Worm (Caenorhabditis elegans) whole organism, young adult: ENCODE data around the gene F18E9.7.

Experiments used
- B0035.1 ChIP-seq: sonication (generic microtip); optimal IDR thresholded peaks from 2 replicates; lab custom pipeline; 2016; ENCODE audit warnings: missing genetic modification characterization, mild to moderate bottlenecking, missing compliant biosample characterization, missing genotype, missing genetic modification reagents
- F22D6.2 ChIP-seq: sonication (generic microtip); optimal IDR thresholded peaks from 2 replicates; lab custom pipeline; 2016; ENCODE audit warnings: mild to moderate bottlenecking, missing genetic modification characterization, missing compliant biosample characterization
- F52B5.7 ChIP-seq: sonication (generic microtip); optimal IDR thresholded peaks from 2 replicates; lab custom pipeline; 2016; ENCODE audit warnings: mild to moderate bottlenecking, missing genetic modification characterization, missing compliant biosample characterization
- F57C9.4 ChIP-seq: sonication (generic microtip); optimal IDR thresholded peaks from 2 replicates; lab custom pipeline; 2017; ENCODE audit warnings: mild to moderate bottlenecking, missing genetic modification characterization, missing compliant biosample characterization
- K11D2.4 ChIP-seq: fragments of 200-800 bp; sonication (Bioruptor generic); IDR thresholded peaks from 2 replicates; pipeline ENCODE4 v1.3.6; 2022; ENCODE audit warnings: missing genetic modification reagents, missing genetic modification characterization, missing compliant biosample characterization
- T07F8.4 ChIP-seq: sonication (generic microtip); optimal IDR thresholded peaks from 2 replicates; lab custom pipeline; 2016; ENCODE audit warnings: mild to moderate bottlenecking, missing genetic modification characterization, moderate library complexity, missing compliant biosample characterization
- T26A5.8 ChIP-seq: sonication (generic microtip); optimal IDR thresholded peaks from 2 replicates; lab custom pipeline; 2016; ENCODE audit warnings: missing genetic modification characterization, missing compliant biosample characterization
- Y53G8AR.9 ChIP-seq: fragments of 200-800 bp; sonication (Bioruptor generic); conservative IDR thresholded peaks from 2 replicates; pipeline ENCODE4 v1.3.6; 2022; ENCODE audit warnings: missing genetic modification reagents, missing genetic modification characterization, missing compliant biosample characterization
- Y56A3A.18 ChIP-seq: fragments of 200-800 bp; sonication (Bioruptor generic); IDR thresholded peaks from 2 replicates; pipeline ENCODE4 v1.3.6; 2022; ENCODE audit warnings: missing genetic modification reagents, missing genetic modification characterization, missing compliant biosample characterization
- Y67H2A.10 ChIP-seq: fragments of 200-800 bp; sonication (Bioruptor generic); conservative IDR thresholded peaks from 2 replicates; pipeline ENCODE4 v1.3.6; 2022; ENCODE audit warnings: missing genetic modification reagents, missing genetic modification characterization, missing compliant biosample characterization
- ZK185.1 ChIP-seq: sonication (generic microtip); optimal IDR thresholded peaks from 2 replicates; lab custom pipeline; 2016; ENCODE audit warnings: mild to moderate bottlenecking, missing genetic modification characterization, missing compliant biosample characterization; ENCODE audit not compliant: poor library complexity, severe bottlenecking
- akir-1 ChIP-seq: fragments of 200-800 bp; sonication (Bioruptor generic); optimal IDR thresholded peaks from 2 replicates; lab custom pipeline; 2018; ENCODE audit warnings: mild to moderate bottlenecking, missing genetic modification characterization, moderate library complexity, missing compliant biosample characterization
- ama-1 ChIP-seq, 3 experiments: fragments of 150-350 bp in 1 of 3; sonication (generic microtip) in 2 of 3; optimal IDR thresholded peaks; 2 replicates each; lab custom pipeline; 2014 to 2018; ENCODE audit warnings: missing biosample characterization in 2 of 3, missing genetic modification characterization in 2 of 3, missing genetic modification reagents in 2 of 3
- aptf-3 ChIP-seq: fragments of 200-800 bp; sonication (Bioruptor generic); IDR thresholded peaks from 2 replicates; pipeline ENCODE4 v1.3.6; 2022; ENCODE audit warnings: missing genetic modification characterization, missing compliant biosample characterization
- cebp-1 ChIP-seq, 2 experiments: fragments of 200-800 bp in 1 of 2; sonication (Bioruptor generic) in 1 of 2; sonication (generic microtip) in 1 of 2; IDR thresholded peaks in 1 of 2; optimal IDR thresholded peaks in 1 of 2; 2 replicates each; pipeline versions ENCODE4 v1.3.6 to Lab custom; 2017 to 2022; ENCODE audit warnings: missing compliant biosample characterization in 2 of 2, missing genetic modification characterization in 2 of 2, mild to moderate bottlenecking in 1 of 2, missing genetic modification reagents in 1 of 2, moderate library complexity in 1 of 2
- cebp-2 ChIP-seq: fragments of 200-800 bp; sonication (Bioruptor generic); IDR thresholded peaks from 2 replicates; pipeline ENCODE4 v1.3.6; 2022; ENCODE audit warnings: missing genetic modification characterization, missing compliant biosample characterization
- lin-54 ChIP-seq: fragments of 200-800 bp; sonication (Bioruptor generic); optimal IDR thresholded peaks from 2 replicates; lab custom pipeline; 2018; ENCODE audit warnings: mild to moderate bottlenecking, missing genetic modification characterization, missing compliant biosample characterization
- lir-1 ChIP-seq: fragments of 200-800 bp; sonication (Bioruptor generic); conservative IDR thresholded peaks from 2 replicates; pipeline ENCODE4 v1.3.6; 2022; ENCODE audit warnings: missing genetic modification reagents, missing genetic modification characterization, missing compliant biosample characterization
- lsl-1 ChIP-seq: fragments of 200-800 bp; sonication (Bioruptor generic); optimal IDR thresholded peaks from 2 replicates; lab custom pipeline; 2018; ENCODE audit warnings: mild to moderate bottlenecking, missing genetic modification characterization, moderate library complexity, missing compliant biosample characterization
- lsy-27 ChIP-seq: sonication (generic microtip); optimal IDR thresholded peaks from 2 replicates; lab custom pipeline; 2017; ENCODE audit warnings: missing genetic modification characterization, mild to moderate bottlenecking, missing compliant biosample characterization, antibody characterized with exemption, missing genotype, borderline replicate concordance; ENCODE audit not compliant: insufficient read depth
- madf-8 ChIP-seq: fragments of 200-800 bp; sonication (Bioruptor generic); conservative IDR thresholded peaks from 2 replicates; pipeline ENCODE4 v1.3.6; 2022; ENCODE audit warnings: missing genetic modification reagents, missing genetic modification characterization, missing compliant biosample characterization
- mcd-1 ChIP-seq: fragments of 200-800 bp; sonication (Bioruptor generic); IDR thresholded peaks from 2 replicates; pipeline ENCODE4 v1.3.6; 2022; ENCODE audit warnings: missing genetic modification reagents, missing genetic modification characterization, missing compliant biosample characterization
- mel-28 ChIP-seq: sonication (generic microtip); optimal IDR thresholded peaks from 2 replicates; lab custom pipeline; 2016; ENCODE audit warnings: borderline replicate concordance, mild to moderate bottlenecking, missing genetic modification characterization, missing compliant biosample characterization
- nfya-2 ChIP-seq: fragments of 200-800 bp; sonication (Bioruptor generic); IDR thresholded peaks from 2 replicates; pipeline ENCODE4 v1.3.6; 2022; ENCODE audit warnings: missing genetic modification reagents, missing genetic modification characterization, missing compliant biosample characterization
- nfyb-1 ChIP-seq: fragments of 200-800 bp; sonication (Bioruptor generic); IDR thresholded peaks from 2 replicates; pipeline ENCODE4 v1.3.6; 2022; ENCODE audit warnings: missing genetic modification reagents, missing genetic modification characterization, missing compliant biosample characterization
- nhr-120 ChIP-seq: fragments of 200-800 bp; sonication (Bioruptor generic); IDR thresholded peaks from 2 replicates; pipeline ENCODE4 v1.3.6; 2022; ENCODE audit warnings: missing genetic modification characterization, missing compliant biosample characterization
- nhr-27 ChIP-seq: fragments of 200-800 bp; sonication (Bioruptor generic); optimal IDR thresholded peaks from 2 replicates; lab custom pipeline; 2018; ENCODE audit warnings: mild to moderate bottlenecking, missing genetic modification characterization, moderate library complexity, missing compliant biosample characterization
- nhr-90 ChIP-seq: sonication (generic microtip); optimal IDR thresholded peaks from 2 replicates; lab custom pipeline; 2016; ENCODE audit warnings: missing genotype, mild to moderate bottlenecking, missing genetic modification characterization, missing compliant biosample characterization
- pbrm-1 ChIP-seq: fragments of 200-800 bp; sonication (Bioruptor generic); IDR thresholded peaks from 2 replicates; pipeline ENCODE4 v1.3.6; 2022; ENCODE audit warnings: missing genetic modification reagents, missing genetic modification characterization, missing compliant biosample characterization
- pha-4 ChIP-seq: fragments of 150-350 bp; sonication (generic microtip); optimal IDR thresholded peaks from 2 replicates; lab custom pipeline; 2014; ENCODE audit warnings: missing biosample characterization, missing genetic modification reagents, missing genetic modification characterization
- rcor-1 ChIP-seq: fragments of 200-800 bp; sonication (Bioruptor generic); IDR thresholded peaks from 2 replicates; pipeline ENCODE4 v1.3.6; 2022; ENCODE audit warnings: missing genetic modification reagents, missing genetic modification characterization, missing compliant biosample characterization
- rec-8 ChIP-seq, 2 experiments: sonication (generic microtip); optimal IDR thresholded peaks; 2 replicates each; lab custom pipeline; 2016; ENCODE audit warnings: mild to moderate bottlenecking in 2 of 2, missing genetic modification characterization in 2 of 2, missing genetic modification reagents in 2 of 2, missing genotype in 2 of 2, missing biosample characterization in 1 of 2, missing compliant biosample characterization in 1 of 2, moderate library complexity in 1 of 2
- repo-1 ChIP-seq: sonication (generic microtip); optimal IDR thresholded peaks from 2 replicates; lab custom pipeline; 2017; ENCODE audit warnings: mild to moderate bottlenecking, missing genetic modification characterization, missing compliant biosample characterization
- sea-2 ChIP-seq: fragments of 200-800 bp; sonication (Bioruptor generic); IDR thresholded peaks from 2 replicates; pipeline ENCODE4 v1.3.6; 2022; ENCODE audit warnings: missing genetic modification characterization, missing compliant biosample characterization
- snpc-3.4 ChIP-seq: sonication (generic microtip); optimal IDR thresholded peaks from 2 replicates; lab custom pipeline; 2017; ENCODE audit warnings: missing genetic modification characterization, mild to moderate bottlenecking, missing compliant biosample characterization, antibody characterized with exemption, moderate library complexity, missing genotype, missing genetic modification reagents
- snpc-4 ChIP-seq, 5 experiments: fragments of 150-350 bp in 1 of 5; sonication (generic microtip) in 4 of 5; optimal IDR thresholded peaks; 2 replicates each; lab custom pipeline; 2014 to 2018; ENCODE audit warnings: missing genetic modification characterization in 5 of 5, missing biosample characterization in 3 of 5, antibody characterized with exemption in 2 of 5, mild to moderate bottlenecking in 2 of 5, missing compliant biosample characterization in 2 of 5, missing genotype in 2 of 5, moderate library complexity in 2 of 5, missing genetic modification reagents in 1 of 5
- somi-1 ChIP-seq: fragments of 200-800 bp; sonication (Bioruptor generic); optimal IDR thresholded peaks from 2 replicates; lab custom pipeline; 2018; ENCODE audit warnings: mild to moderate bottlenecking, missing genetic modification characterization, missing compliant biosample characterization
- tbp1 ChIP-seq: fragments of 200-800 bp; sonication (Bioruptor generic); optimal IDR thresholded peaks from 2 replicates; lab custom pipeline; 2018; ENCODE audit warnings: mild to moderate bottlenecking, missing genetic modification characterization, missing compliant biosample characterization
- xnd-1 ChIP-seq: sonication (generic microtip); optimal IDR thresholded peaks from 2 replicates; lab custom pipeline; 2016; ENCODE audit warnings: missing genotype, missing genetic modification reagents, missing genetic modification characterization, missing compliant biosample characterization
- ztf-22 ChIP-seq: fragments of 200-800 bp; sonication (Bioruptor generic); optimal IDR thresholded peaks from 2 replicates; lab custom pipeline; 2018; ENCODE audit warnings: mild to moderate bottlenecking, missing genetic modification characterization, moderate library complexity, missing compliant biosample characterization
- ztf-25 ChIP-seq: fragments of 200-800 bp; sonication (Bioruptor generic); IDR thresholded peaks from 2 replicates; pipeline ENCODE4 v1.3.6; 2022; ENCODE audit warnings: missing genetic modification reagents, missing genetic modification characterization, missing compliant biosample characterization
- ztf-26 ChIP-seq: sonication (generic microtip); optimal IDR thresholded peaks from 2 replicates; lab custom pipeline; 2017; ENCODE audit warnings: missing genetic modification characterization, missing compliant biosample characterization
- ztf-28 ChIP-seq: fragments of 200-800 bp; sonication (Bioruptor generic); IDR thresholded peaks from 2 replicates; pipeline ENCODE4 v1.3.6; 2022; ENCODE audit warnings: missing genetic modification reagents, missing genetic modification characterization, missing compliant biosample characterization
- ztf-3 ChIP-seq: fragments of 200-800 bp; sonication (Bioruptor generic); optimal IDR thresholded peaks from 2 replicates; lab custom pipeline; 2018; ENCODE audit warnings: mild to moderate bottlenecking, missing genetic modification characterization, missing compliant biosample characterization

F18E9.7 gene

ce11 chrX:8608756-8609155 is 11.2 kb upstream of the F18E9.7 start (continued):
- TF ChIP-seq snpc-4 (GFP tag; optimal IDR thresholded peaks at IDR 0.05; lab: Kevin White, UChicago) (peak; percentile 47), snpc-4 (tag; optimal IDR thresholded peaks at IDR 0.05; lab: Kevin White, UChicago) (peak in 2 of 4 experiments; percentile 51 to 60), T26A5.8 (tag; lab: Kevin White, UChicago) (peak; percentile 33), rec-8 (tag; optimal IDR thresholded peaks at IDR 0.05; lab: Kevin White, UChicago) (peak; percentile 40 to 51), tbp1 (GFP tag; lab: Kevin White, UChicago) (peak; percentile 90), snpc-3.4 (peak; percentile 33), nhr-90 (tag; lab: Kevin White, UChicago) (peak; percentile 81), mel-28 (tag; lab: Kevin White, UChicago) (no peak), ztf-3 (GFP tag; lab: Kevin White, UChicago) (no peak), Y53G8AR.9 (GFP tag; lab: Robert Waterston, UW) (no peak), ama-1 (optimal IDR thresholded peaks at IDR 0.05; lab: Kevin White, UChicago) (no peak), ama-1 (GFP tag; optimal IDR thresholded peaks at IDR 0.05; lab: Kevin White, UChicago) (peak in 1 of 2 experiments; percentile 67), lsl-1 (GFP tag; lab: Kevin White, UChicago) (no peak), madf-8 (GFP tag; lab: Robert Waterston, UW) (no peak), ztf-25 (GFP tag; lab: Robert Waterston, UW) (peak; percentile 27; the same call in 1 of the 2 replicates), F22D6.2 (no peak), somi-1 (peak; percentile 69), nfyb-1 (GFP tag; lab: Robert Waterston, UW) (peak; percentile 75), K11D2.4 (GFP tag; lab: Robert Waterston, UW) (0 out of 2 replicates have a peak, but pooled peaks have one; percentile 35), pha-4 (tag; lab: Kevin White, UChicago) (no peak), Y67H2A.10 (GFP tag; lab: Robert Waterston, UW) (no peak; the same call in 1 of the 2 replicates), akir-1 (no peak), B0035.1 (tag; lab: Kevin White, UChicago) (no peak), sea-2 (GFP tag; lab: Robert Waterston, UW) (no peak), ztf-28 (GFP tag; lab: Robert Waterston, UW) (0 out of 2 replicates have a peak, but pooled peaks have one; percentile 58), mcd-1 (GFP tag; lab: Robert Waterston, UW) (no peak; the same call in none of the 2 replicates), rcor-1 (GFP tag; lab: Robert Waterston, UW) (0 out of 2 replicates have a peak, but pooled peaks have one; percentile 20), repo-1 (tag; lab: Kevin White, UChicago) (no peak), nfya-2 (GFP tag; lab: Robert Waterston, UW) (no peak), aptf-3 (GFP tag; lab: Robert Waterston, UW) (no peak), ZK185.1 (tag; lab: Kevin White, UChicago) (peak; percentile 92), lin-54 (GFP tag; lab: Kevin White, UChicago) (no peak)

ce11 chrX:8605005-8605404 is 7.5 kb upstream of the F18E9.7 start, which contains the start of the genes H35N09.2 and H35N09.1:
Gene H35N09.2, minus strand, starts transcription at chrX:8605058.
Gene H35N09.1, plus strand, starts transcription at chrX:8605339.
- TF ChIP-seq pha-4 (tag; lab: Kevin White, UChicago) (no peak), ztf-25 (GFP tag; lab: Robert Waterston, UW) (no peak), Y56A3A.18 (GFP tag; lab: Robert Waterston, UW) (no peak), F52B5.7 (tag; lab: Kevin White, UChicago) (no peak), ztf-22 (GFP tag; lab: Kevin White, UChicago) (no peak), nhr-120 (GFP tag; lab: Robert Waterston, UW) (no peak), cebp-1 (GFP tag; IDR thresholded peaks at IDR 0.05; lab: Robert Waterston, UW) (no peak), cebp-1 (tag; optimal IDR thresholded peaks at IDR 0.05; lab: Kevin White, UChicago) (peak; percentile 0), rec-8 (tag; optimal IDR thresholded peaks at IDR 0.05; lab: Kevin White, UChicago) (no peak), pbrm-1 (GFP tag; lab: Robert Waterston, UW) (no peak), K11D2.4 (GFP tag; lab: Robert Waterston, UW) (0 out of 2 replicates have a peak, but pooled peaks have one; percentile 10), xnd-1 (tag; lab: Kevin White, UChicago) (no peak), cebp-2 (GFP tag; lab: Robert Waterston, UW) (no peak), lir-1 (no peak), nhr-27 (no peak), F57C9.4 (tag; lab: Kevin White, UChicago) (no peak), ztf-26 (tag; lab: Kevin White, UChicago) (no peak), lin-54 (GFP tag; lab: Kevin White, UChicago) (peak; percentile 42), lsy-27 (tag; lab: Kevin White, UChicago) (no peak), T07F8.4 (tag; lab: Kevin White, UChicago) (no peak)
